Worm (Caenorhabditis elegans) whole organism, L2 larva: ENCODE data around the gene scl-26.

Experiments
- C34F6.9 ChIP-seq: fragments of 150-350 bp; optimal IDR thresholded peaks from 2 replicates; lab custom pipeline; 2014; ENCODE audit warnings: missing biosample characterization, missing genetic modification characterization
- Y55F3AM.14 ChIP-seq: fragments of 200-800 bp; sonication (Bioruptor generic); optimal IDR thresholded peaks from 2 replicates; lab custom pipeline; 2018; ENCODE audit warnings: mild to moderate bottlenecking, missing genetic modification characterization, missing compliant biosample characterization
- alr-1 ChIP-seq: fragments of 150-350 bp; optimal IDR thresholded peaks from 2 replicates; lab custom pipeline; 2014; ENCODE audit warnings: missing biosample characterization, missing genetic modification characterization
- aly-2 ChIP-seq: fragments of 150-350 bp; optimal IDR thresholded peaks from 2 replicates; lab custom pipeline; 2014; ENCODE audit warnings: missing biosample characterization, missing genetic modification characterization
- ama-1 ChIP-seq: fragments of 150-350 bp; optimal IDR thresholded peaks from 2 replicates; lab custom pipeline; 2018; ENCODE audit warnings: inconsistent platforms
- blmp-1 ChIP-seq: sonication (generic microtip); optimal IDR thresholded peaks from 2 replicates; lab custom pipeline; 2017; ENCODE audit warnings: missing genetic modification characterization, mild to moderate bottlenecking, missing compliant biosample characterization, antibody characterized with exemption, moderate library complexity; ENCODE audit not compliant: insufficient read depth
- ceh-16 ChIP-seq: fragments of 150-350 bp; optimal IDR thresholded peaks from 2 replicates; lab custom pipeline; 2014; ENCODE audit warnings: missing biosample characterization, missing genetic modification characterization
- ceh-82 ChIP-seq: fragments of 150-350 bp; optimal IDR thresholded peaks from 2 replicates; lab custom pipeline; 2014; ENCODE audit warnings: missing biosample characterization, missing genetic modification characterization
- crh-2 ChIP-seq: sonication (generic microtip); optimal IDR thresholded peaks from 2 replicates; lab custom pipeline; 2017; ENCODE audit warnings: missing biosample characterization, missing genetic modification characterization
- egl-27 ChIP-seq: sonication (generic microtip); optimal IDR thresholded peaks from 3 replicates; lab custom pipeline; 2017; ENCODE audit warnings: missing biosample characterization, missing genetic modification reagents, missing genetic modification characterization
- elt-1 ChIP-seq: fragments of 150-350 bp; optimal IDR thresholded peaks from 2 replicates; lab custom pipeline; 2014; ENCODE audit warnings: missing biosample characterization, missing genetic modification characterization
- elt-3 ChIP-seq: sonication (generic microtip); optimal IDR thresholded peaks from 2 replicates; lab custom pipeline; 2017; ENCODE audit warnings: missing biosample characterization, missing genetic modification characterization
- fos-1 ChIP-seq: fragments of 150-350 bp; optimal IDR thresholded peaks from 2 replicates; lab custom pipeline; 2014; ENCODE audit warnings: missing biosample characterization, missing genetic modification characterization
- lin-11 ChIP-seq: fragments of 150-350 bp; sonication (generic microtip); optimal IDR thresholded peaks from 2 replicates; lab custom pipeline; 2014; ENCODE audit warnings: missing biosample characterization, missing genetic modification characterization, inconsistent platforms, mixed read lengths
- lin-13 ChIP-seq: fragments of 150-350 bp; optimal IDR thresholded peaks from 2 replicates; lab custom pipeline; 2014; ENCODE audit warnings: missing biosample characterization, missing genetic modification reagents, missing genetic modification characterization
- lin-39 ChIP-seq: fragments of 150-350 bp; optimal IDR thresholded peaks from 2 replicates; lab custom pipeline; 2014; ENCODE audit warnings: missing biosample characterization, missing genetic modification reagents, missing genetic modification characterization
- lsy-2 ChIP-seq, 2 experiments: fragments of 150-350 bp in 1 of 2; sonication (generic microtip) in 1 of 2; optimal IDR thresholded peaks; 2 replicates each; lab custom pipeline; 2014 to 2017; ENCODE audit warnings: missing biosample characterization in 2 of 2, missing genetic modification characterization in 2 of 2
- mbf-1 ChIP-seq: sonication (generic microtip); optimal IDR thresholded peaks from 2 replicates; lab custom pipeline; 2017; ENCODE audit warnings: missing biosample characterization, missing genetic modification characterization
- mdl-1 ChIP-seq, 2 experiments: fragments of 150-350 bp in 1 of 2; sonication (generic microtip) in 1 of 2; optimal IDR thresholded peaks; 2 replicates each; lab custom pipeline; 2017; ENCODE audit warnings: missing biosample characterization in 2 of 2, missing genetic modification characterization in 2 of 2
- nhr-10 ChIP-seq: sonication (generic microtip); optimal IDR thresholded peaks from 2 replicates; lab custom pipeline; 2017; ENCODE audit warnings: missing biosample characterization, missing genetic modification characterization
- nhr-11 ChIP-seq: fragments of 150-350 bp; optimal IDR thresholded peaks from 2 replicates; lab custom pipeline; 2014; ENCODE audit warnings: missing biosample characterization, missing genetic modification characterization
- nhr-129 ChIP-seq: fragments of 150-350 bp; optimal IDR thresholded peaks from 2 replicates; lab custom pipeline; 2014; ENCODE audit warnings: missing biosample characterization, missing genetic modification characterization
- nhr-21 ChIP-seq: fragments of 150-350 bp; optimal IDR thresholded peaks from 2 replicates; lab custom pipeline; 2014; ENCODE audit warnings: missing biosample characterization, missing genetic modification characterization
- nhr-23 ChIP-seq: fragments of 150-350 bp; optimal IDR thresholded peaks from 2 replicates; lab custom pipeline; 2014; ENCODE audit warnings: missing biosample characterization, missing genetic modification reagents, missing genetic modification characterization
- nhr-237 ChIP-seq: fragments of 150-350 bp; optimal IDR thresholded peaks from 2 replicates; lab custom pipeline; 2014; ENCODE audit warnings: missing biosample characterization, missing genetic modification characterization
- nhr-25 ChIP-seq: fragments of 150-350 bp; sonication (generic microtip); optimal IDR thresholded peaks from 3 replicates; lab custom pipeline; 2014; ENCODE audit warnings: missing biosample characterization, missing genetic modification characterization
- nhr-6 ChIP-seq: fragments of 150-350 bp; optimal IDR thresholded peaks from 2 replicates; lab custom pipeline; 2014; ENCODE audit warnings: missing biosample characterization, missing genetic modification characterization
- nhr-77 ChIP-seq: fragments of 150-350 bp; optimal IDR thresholded peaks from 2 replicates; lab custom pipeline; 2014; ENCODE audit warnings: missing biosample characterization, missing genetic modification characterization
- sem-4 ChIP-seq: fragments of 150-350 bp; optimal IDR thresholded peaks from 2 replicates; lab custom pipeline; 2014; ENCODE audit warnings: missing biosample characterization, missing genetic modification reagents, missing genetic modification characterization
- skn-1 ChIP-seq: sonication (generic microtip); optimal IDR thresholded peaks from 2 replicates; lab custom pipeline; 2017; ENCODE audit warnings: missing biosample characterization, missing genetic modification characterization
- sma-3 ChIP-seq: sonication (generic microtip); optimal IDR thresholded peaks from 2 replicates; lab custom pipeline; 2016; ENCODE audit warnings: missing genetic modification reagents, missing genetic modification characterization, missing compliant biosample characterization
- snpc-4 ChIP-seq: fragments of 150-350 bp; optimal IDR thresholded peaks from 2 replicates; lab custom pipeline; 2014; ENCODE audit warnings: missing biosample characterization, missing genetic modification characterization
- unc-62 ChIP-seq: fragments of 150-350 bp; optimal IDR thresholded peaks from 2 replicates; lab custom pipeline; 2014; ENCODE audit warnings: missing biosample characterization, missing genetic modification reagents, missing genetic modification characterization
- ztf-1 ChIP-seq: fragments of 200-800 bp; sonication (Bioruptor generic); conservative IDR thresholded peaks from 2 replicates; pipeline ENCODE4 v1.3.6; 2022; ENCODE audit warnings: missing genetic modification characterization, missing compliant biosample characterization
- ztf-11 ChIP-seq: sonication (generic microtip); optimal IDR thresholded peaks from 2 replicates; lab custom pipeline; 2017; ENCODE audit warnings: missing biosample characterization, missing genetic modification characterization
- ztf-4 ChIP-seq: fragments of 150-350 bp; optimal IDR thresholded peaks from 2 replicates; lab custom pipeline; 2014; ENCODE audit warnings: missing biosample characterization, missing genetic modification characterization

The scl-26 gene

DNA sequence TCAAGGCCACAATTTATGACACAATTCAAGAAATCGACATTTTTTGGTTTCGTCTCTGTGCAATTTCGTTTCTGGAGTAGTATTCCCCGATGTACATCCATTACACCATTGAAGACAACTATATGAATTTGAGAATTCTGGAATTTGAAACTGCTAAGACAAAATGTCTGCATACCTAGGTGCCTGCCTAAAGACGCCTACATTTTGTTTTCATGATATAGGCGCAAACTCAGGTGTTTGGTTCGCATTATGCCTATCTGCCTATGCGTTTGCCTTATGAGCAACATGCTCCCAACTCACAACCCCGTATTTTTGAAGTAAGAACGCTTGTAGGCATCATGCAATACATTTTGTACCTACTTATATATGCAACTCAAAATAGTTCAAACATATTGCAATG is 30.4 kb downstream of the scl-26 start, which contains the start of gene F19F10.14:
Gene F19F10.14, minus strand, starts transcription at position 101 of the 400 bp plus-strand sequence.
- TF ChIP-seq elt-1 (tag; lab: Kevin White, UChicago) (no peak), lin-13 (GFP tag; lab: Kevin White, UChicago) (no peak), mbf-1 (tag; lab: Kevin White, UChicago) (no peak), nhr-23 (tag; lab: Kevin White, UChicago) (no peak), ama-1 (lab: Kevin White, UChicago) (no peak), lin-11 (tag; lab: Kevin White, UChicago) (no peak), egl-27 (no peak), fos-1 (tag; lab: Kevin White, UChicago) (no peak), nhr-129 (tag; lab: Kevin White, UChicago) (no peak), ztf-1 (no peak), ztf-4 (tag; lab: Kevin White, UChicago) (no peak), mdl-1 (tag; optimal IDR thresholded peaks at IDR 0.05; lab: Kevin White, UChicago) (no peak)

ce11 chrV:7570290-7570689 is 31.1 kb downstream of the scl-26 start, which contains the start of gene clec-212:
Gene clec-212, minus strand, starts transcription at chrV:7570390.
- TF ChIP-seq nhr-129 (tag; lab: Kevin White, UChicago): no peak
- no peak for TF ChIP-seq ztf-4 (tag; lab: Kevin White, UChicago)
- no peak for TF ChIP-seq nhr-6 (tag; lab: Kevin White, UChicago)
- no peak for TF ChIP-seq nhr-77 (tag; lab: Kevin White, UChicago)
- no peak for TF ChIP-seq elt-1 (tag; lab: Kevin White, UChicago)
- TF ChIP-seq aly-2: no peak
- no peak for TF ChIP-seq ztf-1
- no peak for TF ChIP-seq elt-3 (tag; lab: Kevin White, UChicago)
- TF ChIP-seq mbf-1 (tag; lab: Kevin White, UChicago): no peak
- no peak for TF ChIP-seq lin-39 (tag; lab: Kevin White, UChicago)
- TF ChIP-seq fos-1 (tag; lab: Kevin White, UChicago): no peak

DNA sequence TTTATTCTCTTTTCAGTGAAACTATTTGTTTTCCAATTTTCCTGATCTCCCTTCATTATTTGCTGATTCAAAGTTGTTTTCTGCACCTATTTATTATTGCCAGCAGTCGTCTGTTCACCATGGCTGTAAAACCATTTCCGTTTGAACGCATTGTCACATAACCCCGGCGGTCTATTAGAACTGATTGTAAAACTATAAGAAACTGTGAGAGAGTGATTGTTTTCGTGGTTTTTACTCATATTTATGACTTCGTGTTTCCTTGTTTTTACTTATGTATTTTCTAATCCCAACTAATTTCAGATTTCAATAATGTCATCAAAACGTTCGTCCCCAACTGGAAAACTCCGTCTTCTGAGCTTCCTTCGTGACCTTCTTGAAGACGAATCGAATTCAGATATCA is 38.4 kb downstream of the scl-26 start, which contains the start of gene F19F10.1:
Gene F19F10.1, plus strand, starts transcription at position 301 of the 400 bp plus-strand sequence.
- TF ChIP-seq nhr-21 (no peak), skn-1 (tag; lab: Kevin White, UChicago) (no peak), nhr-23 (tag; lab: Kevin White, UChicago) (no peak), nhr-25 (tag; lab: Kevin White, UChicago) (no peak), blmp-1 (tag; lab: Kevin White, UChicago) (no peak), ceh-16 (no peak), nhr-11 (tag; lab: Kevin White, UChicago) (no peak), C34F6.9 (no peak)

ce11 chrV:7558693-7559092 is 42.6 kb downstream of the scl-26 start, which contains the start of gene ets-7:
Gene ets-7, minus strand, starts transcription at chrV:7558793.
- TF ChIP-seq ceh-82 (tag; lab: Kevin White, UChicago): no peak
- TF ChIP-seq sma-3 (GFP tag; lab: Kevin White, UChicago): no peak
- TF ChIP-seq nhr-129 (tag; lab: Kevin White, UChicago): no peak
- no peak for TF ChIP-seq ztf-11 (tag; lab: Kevin White, UChicago)
- no peak for TF ChIP-seq crh-2
- no peak for TF ChIP-seq snpc-4 (tag; lab: Kevin White, UChicago)
- no peak for TF ChIP-seq aly-2
- no peak for TF ChIP-seq lin-13 (GFP tag; lab: Kevin White, UChicago)
- no peak for TF ChIP-seq Y55F3AM.14 (GFP tag; lab: Kevin White, UChicago)
- no peak for TF ChIP-seq egl-27
- no peak for TF ChIP-seq nhr-10 (tag; lab: Kevin White, UChicago)
- no peak for TF ChIP-seq fos-1 (tag; lab: Kevin White, UChicago)
- TF ChIP-seq ztf-4 (tag; lab: Kevin White, UChicago): no peak
- no peak for TF ChIP-seq unc-62 (GFP tag; lab: Kevin White, UChicago)

DNA sequence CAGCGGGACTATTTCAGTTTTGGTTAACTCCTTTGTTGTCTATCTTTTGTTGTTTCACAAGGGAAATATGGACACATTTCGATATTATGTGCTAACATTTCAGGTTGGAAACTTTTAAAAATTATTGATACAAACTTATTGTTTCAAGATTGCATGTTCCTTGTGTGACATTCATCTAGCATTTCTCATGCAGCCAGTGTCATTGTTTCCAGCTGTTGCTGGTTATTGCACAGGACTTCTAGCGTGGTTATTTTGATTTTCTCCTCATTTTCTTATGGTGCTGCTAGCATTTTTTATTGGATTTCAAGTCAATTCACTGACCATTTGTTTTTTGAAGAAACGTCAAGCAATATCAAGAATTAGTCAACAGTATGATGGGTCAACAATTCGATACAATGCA is 45.5 kb downstream of the scl-26 start:
- no peak for TF ChIP-seq sem-4 (tag; lab: Kevin White, UChicago)
- TF ChIP-seq lsy-2 (tag; optimal IDR thresholded peaks at IDR 0.05; lab: Kevin White, UChicago): no peak
- no peak for TF ChIP-seq crh-2
- no peak for TF ChIP-seq C34F6.9
- TF ChIP-seq nhr-237 (tag; lab: Kevin White, UChicago): no peak
- no peak for TF ChIP-seq ztf-4 (tag; lab: Kevin White, UChicago)
- no peak for TF ChIP-seq nhr-129 (tag; lab: Kevin White, UChicago)
- no peak for TF ChIP-seq alr-1 (tag; lab: Kevin White, UChicago)
- no peak for TF ChIP-seq nhr-77 (tag; lab: Kevin White, UChicago)
- TF ChIP-seq mbf-1 (tag; lab: Kevin White, UChicago): no peak
